Worm (Caenorhabditis elegans) whole organism, L2 larva: ENCODE results near the gene his-32.
A peak's percentile ranks its signal among the peaks of the same experiment; 100 is the strongest.

Source experiments
- ama-1 ChIP-seq: fragments of 150-350 bp; optimal IDR thresholded peaks from 2 replicates; lab custom pipeline; 2018; ENCODE audit warnings: inconsistent platforms
- gmeb-1 ChIP-seq: fragments of 150-350 bp; optimal IDR thresholded peaks from 2 replicates; lab custom pipeline; 2014; ENCODE audit warnings: missing biosample characterization, missing genetic modification characterization
- lin-13 ChIP-seq: fragments of 150-350 bp; optimal IDR thresholded peaks from 2 replicates; lab custom pipeline; 2014; ENCODE audit warnings: missing biosample characterization, missing genetic modification reagents, missing genetic modification characterization
- nhr-11 ChIP-seq: fragments of 150-350 bp; optimal IDR thresholded peaks from 2 replicates; lab custom pipeline; 2014; ENCODE audit warnings: missing biosample characterization, missing genetic modification characterization
- nhr-12 ChIP-seq: fragments of 150-350 bp; optimal IDR thresholded peaks from 2 replicates; lab custom pipeline; 2014; ENCODE audit warnings: missing biosample characterization, missing genetic modification characterization
- nhr-23 ChIP-seq: fragments of 150-350 bp; optimal IDR thresholded peaks from 2 replicates; lab custom pipeline; 2014; ENCODE audit warnings: missing biosample characterization, missing genetic modification reagents, missing genetic modification characterization
- nhr-25 ChIP-seq: fragments of 150-350 bp; sonication (generic microtip); optimal IDR thresholded peaks from 3 replicates; lab custom pipeline; 2014; ENCODE audit warnings: missing biosample characterization, missing genetic modification characterization
- sma-9 ChIP-seq, 2 experiments: fragments of 150-350 bp in 1 of 2; sonication (generic microtip) in 1 of 2; optimal IDR thresholded peaks; 2 replicates each; lab custom pipeline; 2014 to 2016; ENCODE audit warnings: missing genetic modification characterization in 2 of 2, mild to moderate bottlenecking in 1 of 2, missing biosample characterization in 1 of 2, missing compliant biosample characterization in 1 of 2, missing genetic modification reagents in 1 of 2, moderate library complexity in 1 of 2
- unc-55 ChIP-seq: fragments of 150-350 bp; sonication (generic microtip); optimal IDR thresholded peaks from 3 replicates; lab custom pipeline; 2014; ENCODE audit warnings: missing biosample characterization, missing genetic modification reagents, missing genetic modification characterization
- unc-62 ChIP-seq: fragments of 150-350 bp; optimal IDR thresholded peaks from 2 replicates; lab custom pipeline; 2014; ENCODE audit warnings: missing biosample characterization, missing genetic modification reagents, missing genetic modification characterization

ce11 chrIV:8318799-8319198 lies 15.3 kb upstream of the his-32 start:
- TF ChIP-seq gmeb-1 (tag; lab: Kevin White, UChicago) (no peak), unc-55 (no peak), lin-13 (GFP tag; lab: Kevin White, UChicago) (no peak), nhr-23 (tag; lab: Kevin White, UChicago) (no peak), nhr-12 (no peak), sma-9 (GFP tag; optimal IDR thresholded peaks at IDR 0.05; lab: Kevin White, UChicago) (no peak), sma-9 (tag; optimal IDR thresholded peaks at IDR 0.05; lab: Kevin White, UChicago) (no peak), nhr-11 (tag; lab: Kevin White, UChicago) (no peak), unc-62 (GFP tag; lab: Kevin White, UChicago) (no peak), ama-1 (lab: Kevin White, UChicago) (no peak), nhr-25 (peak; percentile 9)
